Fruit fly (Drosophila melanogaster) S2 (cell line): ENCODE data around the gene CG31717.

Experiments used
- CG8478 ChIP-seq: fragments of >200 bp; optimal IDR thresholded peaks from 2 replicates; lab custom pipeline; 2018
- CTCF ChIP-seq, 2 experiments: fragments of >200 bp; optimal IDR thresholded peaks; 2 replicates each; lab custom pipeline; 2018

DNA sequence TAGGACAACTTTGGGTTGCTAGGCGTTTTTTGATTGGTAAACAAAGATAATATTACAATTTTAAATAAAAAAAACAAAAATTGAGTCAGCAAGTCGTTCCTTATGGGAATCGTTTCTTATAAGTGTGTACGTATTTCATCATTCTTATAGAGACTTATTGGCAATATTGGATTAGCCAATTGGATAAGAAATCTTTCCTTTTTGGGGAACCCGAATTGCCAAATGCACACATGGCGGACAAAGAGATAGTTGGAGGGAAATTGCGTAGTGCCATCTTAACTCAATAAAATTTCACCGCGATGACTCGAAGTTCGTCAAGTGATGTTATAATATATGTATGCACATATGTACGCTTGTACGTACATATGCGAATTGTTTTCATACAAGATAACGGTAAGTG is 40.7 kb downstream of the CG31717 start:
- TF ChIP-seq CG8478 (no peak), CTCF (optimal IDR thresholded peaks at IDR 0.05; lab: Kevin White, UChicago) (no peak)
